Worm (Caenorhabditis elegans): ENCODE data around the gene clec-170.

DNA sequence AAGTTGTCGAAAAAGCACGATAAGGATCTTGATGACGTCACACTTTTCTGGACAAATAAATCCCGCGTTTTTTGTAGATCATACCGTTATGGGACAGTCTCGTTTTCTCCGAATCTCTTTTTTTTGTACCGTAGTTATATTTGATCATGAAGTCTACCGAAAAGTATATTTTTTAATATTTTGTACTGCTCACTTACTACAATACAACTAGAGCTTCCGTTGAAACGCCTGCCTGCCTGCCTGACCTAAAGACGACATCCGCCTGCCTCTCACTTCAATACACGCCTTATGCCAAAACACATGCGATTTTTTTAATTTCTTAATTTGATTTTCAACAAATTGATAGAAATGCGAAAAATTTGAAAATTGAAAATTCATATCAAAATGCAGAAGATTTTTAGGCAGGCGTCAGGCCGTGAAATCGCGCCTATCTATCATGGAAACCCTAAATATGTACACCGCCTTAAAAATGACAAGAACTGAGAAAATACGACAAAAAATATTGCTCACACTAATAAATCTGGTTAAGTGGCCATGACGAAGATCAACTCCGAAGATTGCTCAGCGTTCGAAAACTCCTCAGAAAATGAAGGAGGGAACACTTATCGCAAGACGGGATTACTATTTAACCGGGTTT lies 41.0 kb upstream of the clec-170 start, which contains the start of gene W09G12.8:
- no peak for TF ChIP-seq sea-1 (GFP tag; conservative IDR thresholded peaks at IDR 0.05)
- TF ChIP-seq ets-7 (tag; optimal IDR thresholded peaks at IDR 0.05) = no peak
- no peak for TF ChIP-seq hmbx-1 (tag; optimal IDR thresholded peaks at IDR 0.05)
- TF ChIP-seq hmg-4 (GFP tag; optimal IDR thresholded peaks at IDR 0.05) = no peak
- TF ChIP-seq ama-1 (optimal IDR thresholded peaks at IDR 0.05) = no peak
- no peak for TF ChIP-seq tbx-37 (GFP tag; conservative IDR thresholded peaks at IDR 0.05)
- TF ChIP-seq flt-1 (GFP tag; IDR thresholded peaks at IDR 0.05) = no peak
- TF ChIP-seq hnd-1 (tag; optimal IDR thresholded peaks at IDR 0.05) = no peak
- no peak for TF ChIP-seq ceh-36 (tag; optimal IDR thresholded peaks at IDR 0.05)
- TF ChIP-seq pes-1 (GFP tag; IDR thresholded peaks at IDR 0.05) = no peak
- no peak for TF ChIP-seq B0310.2 (tag; optimal IDR thresholded peaks at IDR 0.05)
- TF ChIP-seq tra-4 (tag; optimal IDR thresholded peaks at IDR 0.05) = no peak
- no peak for TF ChIP-seq ceh-13 (GFP tag; optimal IDR thresholded peaks at IDR 0.05)
- no peak for TF ChIP-seq aly-1 (tag; optimal IDR thresholded peaks at IDR 0.05)

Data from whole organism, early embryonic.